Worm (Caenorhabditis elegans) whole organism, L4/young adult: ENCODE data around the gene smc-5.

Experiments
- dao-5 ChIP-seq: sonication (generic microtip); optimal IDR thresholded peaks from 2 replicates; lab custom pipeline; 2016; ENCODE audit warnings: missing genotype, missing genetic modification characterization, moderate library complexity, missing compliant biosample characterization
- him-1 ChIP-seq: sonication (generic microtip); optimal IDR thresholded peaks from 2 replicates; lab custom pipeline; 2016; ENCODE audit warnings: missing genotype, missing genetic modification reagents, missing genetic modification characterization, missing compliant biosample characterization

ce11 chrII:5060719-5061118, 1.2 kb upstream of the smc-5 start, which contains the start of gene pho-12:
- TF ChIP-seq dao-5 (tag; lab: Kevin White, UChicago) (no peak), him-1 (tag; lab: Kevin White, UChicago) (no peak)
